In genomic region chrV:16640366-16640765, ce11 we compare ENCODE assay signal across 3 worm cellular contexts.
TF ChIP-seq lines count a peak whose summit lies in the region.

No protein-coding gene starts in this region.

TF ChIP-seq in whole organism, L3 larva, 47 proteins besides CTCF, POLR2A, EP300 and RAD21:
- TF ChIP-seq elt-1 (tag; optimal IDR thresholded peaks at IDR 0.05; lab: Kevin White, UChicago) (no peak), elt-2 (tag; optimal IDR thresholded peaks at IDR 0.05; lab: Kevin White, UChicago) (peak; percentile 32)

TF ChIP-seq in whole organism, L4 larva, 104 proteins besides CTCF, POLR2A, EP300 and RAD21:
- TF ChIP-seq ZK546.5 (tag; optimal IDR thresholded peaks at IDR 0.05; lab: Kevin White, UChicago) = no peak
- TF ChIP-seq nhr-48 (tag; optimal IDR thresholded peaks at IDR 0.05; lab: Kevin White, UChicago) = no peak
- TF ChIP-seq dmd-6 (GFP tag; IDR thresholded peaks at IDR 0.05; lab: Robert Waterston, UW) = peak; percentile 43; the same call in 1 of the 2 replicates
- no peak for TF ChIP-seq nhr-102 (tag; optimal IDR thresholded peaks at IDR 0.05; lab: Kevin White, UChicago)
- no peak for TF ChIP-seq D1046.2 (GFP tag; IDR thresholded peaks at IDR 0.05; lab: Robert Waterston, UW)
- TF ChIP-seq sdz-12 (GFP tag; optimal IDR thresholded peaks at IDR 0.05; lab: Kevin White, UChicago) = no peak
- TF ChIP-seq madf-9 (GFP tag; conservative IDR thresholded peaks at IDR 0.05; lab: Robert Waterston, UW) = no peak
- TF ChIP-seq dmd-8 (GFP tag; IDR thresholded peaks at IDR 0.05; lab: Robert Waterston, UW) = peak; percentile 81; the same call in 1 of the 2 replicates
- TF ChIP-seq nhr-41 (GFP tag; IDR thresholded peaks at IDR 0.05; lab: Robert Waterston, UW) = 0 out of 2 replicates have a peak, but pooled peaks have one; percentile 10
- no peak for TF ChIP-seq Y105C5A.15 (GFP tag; IDR thresholded peaks at IDR 0.05; lab: Robert Waterston, UW)
- no peak for TF ChIP-seq aly-2 (tag; optimal IDR thresholded peaks at IDR 0.05; lab: Kevin White, UChicago)
- TF ChIP-seq ceh-44 (GFP tag; IDR thresholded peaks at IDR 0.05; lab: Robert Waterston, UW) = no peak
- peak; percentile 74 for TF ChIP-seq duxl-1 (tag; optimal IDR thresholded peaks at IDR 0.05; lab: Kevin White, UChicago; ENCODE audit: poor library complexity)
- no peak for TF ChIP-seq daf-12 (tag; optimal IDR thresholded peaks at IDR 0.05; lab: Kevin White, UChicago)
- TF ChIP-seq set-16 (GFP tag; IDR thresholded peaks at IDR 0.05; lab: Robert Waterston, UW) = no peak
- TF ChIP-seq F37D6.2 (tag; optimal IDR thresholded peaks at IDR 0.05; lab: Kevin White, UChicago) = no peak
- no peak for TF ChIP-seq lin-38 (GFP tag; IDR thresholded peaks at IDR 0.05; lab: Robert Waterston, UW)
- no peak for TF ChIP-seq madf-5 (GFP tag; IDR thresholded peaks at IDR 0.05; lab: Robert Waterston, UW)
- TF ChIP-seq zfp-3 (GFP tag; conservative IDR thresholded peaks at IDR 0.05; lab: Robert Waterston, UW) = 0 out of 2 replicates have a peak, but pooled peaks have one; percentile 38
- 0 out of 2 replicates have a peak, but pooled peaks have one; percentile 48 for TF ChIP-seq F44E2.7 (GFP tag; IDR thresholded peaks at IDR 0.05; lab: Robert Waterston, UW)
- no peak for TF ChIP-seq nhr-28 (tag; optimal IDR thresholded peaks at IDR 0.05; lab: Kevin White, UChicago)
- TF ChIP-seq dmd-9 (GFP tag; IDR thresholded peaks at IDR 0.05; lab: Robert Waterston, UW) = no peak
- no peak for TF ChIP-seq nhr-77 (tag; optimal IDR thresholded peaks at IDR 0.05; lab: Kevin White, UChicago)
- TF ChIP-seq aha-1 (tag; lab: Kevin White, UChicago) = no peak
- no peak for TF ChIP-seq R02D3.7 (tag; optimal IDR thresholded peaks at IDR 0.05; lab: Kevin White, UChicago)
- peak; percentile 74 for TF ChIP-seq lim-7 (GFP tag; IDR thresholded peaks at IDR 0.05; lab: Robert Waterston, UW)
- TF ChIP-seq php-3 (GFP tag; IDR thresholded peaks at IDR 0.05; lab: Robert Waterston, UW) = peak; percentile 30; the same call in 1 of the 2 replicates
- no peak for TF ChIP-seq cey-2 (tag; optimal IDR thresholded peaks at IDR 0.05; lab: Kevin White, UChicago; ENCODE audit: borderline replicate concordance, insufficient read depth)
- no peak for TF ChIP-seq lin-15B (tag; optimal IDR thresholded peaks at IDR 0.05; lab: Kevin White, UChicago)
- TF ChIP-seq lin-1 (GFP tag; IDR thresholded peaks at IDR 0.05; lab: Robert Waterston, UW) = 0 out of 2 replicates have a peak, but pooled peaks have one; percentile 12
- TF ChIP-seq daf-16 (GFP tag; optimal IDR thresholded peaks at IDR 0.05; lab: Kevin White, UChicago) = no peak
- TF ChIP-seq daf-16 (tag; optimal IDR thresholded peaks at IDR 0.05; lab: Kevin White, UChicago) = peak; percentile 42
- TF ChIP-seq egl-43 (GFP tag; IDR thresholded peaks at IDR 0.05; lab: Robert Waterston, UW) = no peak
- TF ChIP-seq ztf-7 (tag; optimal IDR thresholded peaks at IDR 0.05; lab: Kevin White, UChicago) = no peak
- TF ChIP-seq ceh-82 (tag; optimal IDR thresholded peaks at IDR 0.05; lab: Kevin White, UChicago) = no peak
- TF ChIP-seq jun-1 (tag; optimal IDR thresholded peaks at IDR 0.05; lab: Kevin White, UChicago) = no peak
- TF ChIP-seq arid-1 (GFP tag; conservative IDR thresholded peaks at IDR 0.05; lab: Robert Waterston, UW) = 0 out of 2 replicates have a peak, but pooled peaks have one; percentile 21
- no peak for TF ChIP-seq fos-1 (tag; optimal IDR thresholded peaks at IDR 0.05; lab: Kevin White, UChicago)
- no peak for TF ChIP-seq nhr-111 (GFP tag; optimal IDR thresholded peaks at IDR 0.05; lab: Kevin White, UChicago)
- peak; percentile 69 for TF ChIP-seq daf-19 (GFP tag; conservative IDR thresholded peaks at IDR 0.05; lab: Robert Waterston, UW)
- TF ChIP-seq ces-1 (GFP tag; optimal IDR thresholded peaks at IDR 0.05; lab: Kevin White, UChicago) = no peak

TF ChIP-seq in whole organism, young adult, 124 proteins besides CTCF, POLR2A, EP300 and RAD21 (continues in another document):
- TF ChIP-seq unc-130 (GFP tag; optimal IDR thresholded peaks at IDR 0.05; lab: Kevin White, UChicago) (no peak), hmg-1.2 (GFP tag; IDR thresholded peaks at IDR 0.05; lab: Robert Waterston, UW) (peak; percentile 59), mxl-1 (tag; optimal IDR thresholded peaks at IDR 0.05; lab: Kevin White, UChicago) (peak; percentile 25), atf-7 (tag; optimal IDR thresholded peaks at IDR 0.05; lab: Kevin White, UChicago) (no peak), nfya-1 (tag; optimal IDR thresholded peaks at IDR 0.05; lab: Kevin White, UChicago; ENCODE audit: borderline replicate concordance, insufficient read depth) (no peak), aptf-2 (GFP tag; conservative IDR thresholded peaks at IDR 0.05; lab: Robert Waterston, UW) (no peak), F10E7.11 (tag; optimal IDR thresholded peaks at IDR 0.05; lab: Kevin White, UChicago) (no peak), ama-1 (optimal IDR thresholded peaks at IDR 0.05; lab: Kevin White, UChicago) (no peak), ama-1 (GFP tag; optimal IDR thresholded peaks at IDR 0.05; lab: Kevin White, UChicago) (no peak), pha-4 (tag; optimal IDR thresholded peaks at IDR 0.05; lab: Kevin White, UChicago) (no peak), lsy-27 (tag; optimal IDR thresholded peaks at IDR 0.05; lab: Kevin White, UChicago; ENCODE audit: borderline replicate concordance, insufficient read depth) (no peak), nfya-2 (GFP tag; IDR thresholded peaks at IDR 0.05; lab: Robert Waterston, UW) (no peak), F52B5.7 (tag; optimal IDR thresholded peaks at IDR 0.05; lab: Kevin White, UChicago) (no peak), hmg-20 (GFP tag; IDR thresholded peaks at IDR 0.05; lab: Robert Waterston, UW) (no peak), rec-8 (tag; optimal IDR thresholded peaks at IDR 0.05; lab: Kevin White, UChicago) (peak in 1 of 2 experiments; percentile 31), ekl-4 (GFP tag; IDR thresholded peaks at IDR 0.05; lab: Robert Waterston, UW) (no peak), madf-6 (GFP tag; IDR thresholded peaks at IDR 0.05; lab: Robert Waterston, UW) (peak; percentile 45; the same call in 1 of the 2 replicates), dpl-1 (GFP tag; optimal IDR thresholded peaks at IDR 0.05; lab: Kevin White, UChicago) (no peak), ceh-58 (GFP tag; IDR thresholded peaks at IDR 0.05; lab: Robert Waterston, UW) (no peak), F39B2.1 (GFP tag; IDR thresholded peaks at IDR 0.05; lab: Robert Waterston, UW) (no peak), tbp1 (GFP tag; optimal IDR thresholded peaks at IDR 0.05; lab: Kevin White, UChicago) (peak; percentile 89), rcor-1 (GFP tag; IDR thresholded peaks at IDR 0.05; lab: Robert Waterston, UW) (no peak), madf-8 (GFP tag; conservative IDR thresholded peaks at IDR 0.05; lab: Robert Waterston, UW) (no peak), egl-44 (GFP tag; IDR thresholded peaks at IDR 0.05; lab: Robert Waterston, UW) (no peak), C17E4.6 (GFP tag; IDR thresholded peaks at IDR 0.05; lab: Robert Waterston, UW) (no peak), lin-26 (GFP tag; IDR thresholded peaks at IDR 0.05; lab: Robert Waterston, UW) (peak; percentile 74), tbx-9 (tag; optimal IDR thresholded peaks at IDR 0.05; lab: Kevin White, UChicago; ENCODE audit: borderline replicate concordance) (no peak), lag-1 (GFP tag; IDR thresholded peaks at IDR 0.05; lab: Robert Waterston, UW) (no peak), aptf-3 (GFP tag; IDR thresholded peaks at IDR 0.05; lab: Robert Waterston, UW) (no peak), nhr-90 (tag; optimal IDR thresholded peaks at IDR 0.05; lab: Kevin White, UChicago) (peak; percentile 64), bed-1 (GFP tag; IDR thresholded peaks at IDR 0.05; lab: Robert Waterston, UW) (no peak), lin-35 (GFP tag; optimal IDR thresholded peaks at IDR 0.05; lab: Kevin White, UChicago) (no peak), hsf-1 (GFP tag; IDR thresholded peaks at IDR 0.05; lab: Robert Waterston, UW) (0 out of 2 replicates have a peak, but pooled peaks have one; percentile 42), ccch-3 (GFP tag; optimal IDR thresholded peaks at IDR 0.05; lab: Kevin White, UChicago) (no peak), ztf-26 (tag; optimal IDR thresholded peaks at IDR 0.05; lab: Kevin White, UChicago) (no peak), K12H6.12 (tag; optimal IDR thresholded peaks at IDR 0.05; lab: Kevin White, UChicago) (no peak), bed-2 (GFP tag; IDR thresholded peaks at IDR 0.05; lab: Robert Waterston, UW) (no peak), ZK185.1 (tag; optimal IDR thresholded peaks at IDR 0.05; lab: Kevin White, UChicago; ENCODE audit: poor library complexity, severe bottlenecking) (peak; percentile 57), F33H1.4 (GFP tag; IDR thresholded peaks at IDR 0.05; lab: Robert Waterston, UW) (no peak), B0035.1 (tag; optimal IDR thresholded peaks at IDR 0.05; lab: Kevin White, UChicago) (no peak), attf-3 (GFP tag; conservative IDR thresholded peaks at IDR 0.05; lab: Robert Waterston, UW) (no peak), nhr-120 (GFP tag; IDR thresholded peaks at IDR 0.05; lab: Robert Waterston, UW) (no peak), mcd-1 (GFP tag; IDR thresholded peaks at IDR 0.05; lab: Robert Waterston, UW) (0 out of 2 replicates have a peak, but pooled peaks have one; percentile 15), F23B12.7 (tag; optimal IDR thresholded peaks at IDR 0.05; lab: Kevin White, UChicago; ENCODE audit: insufficient read depth) (no peak), pbrm-1 (GFP tag; IDR thresholded peaks at IDR 0.05; lab: Robert Waterston, UW) (0 out of 2 replicates have a peak, but pooled peaks have one; percentile 53), fkh-3 (tag; optimal IDR thresholded peaks at IDR 0.05; lab: Kevin White, UChicago) (no peak), madf-10 (tag; optimal IDR thresholded peaks at IDR 0.05; lab: Kevin White, UChicago) (peak; percentile 8), Y67H2A.10 (GFP tag; conservative IDR thresholded peaks at IDR 0.05; lab: Robert Waterston, UW) (no peak), sea-2 (GFP tag; IDR thresholded peaks at IDR 0.05; lab: Robert Waterston, UW) (no peak), ztf-18 (tag; optimal IDR thresholded peaks at IDR 0.05; lab: Kevin White, UChicago) (peak; percentile 46), egl-18 (GFP tag; IDR thresholded peaks at IDR 0.05; lab: Robert Waterston, UW) (no peak), hlh-26 (GFP tag; conservative IDR thresholded peaks at IDR 0.05; lab: Robert Waterston, UW) (no peak), hlh-12 (tag; optimal IDR thresholded peaks at IDR 0.05; lab: Kevin White, UChicago) (no peak), ztf-3 (GFP tag; optimal IDR thresholded peaks at IDR 0.05; lab: Kevin White, UChicago) (no peak), T07F8.4 (tag; optimal IDR thresholded peaks at IDR 0.05; lab: Kevin White, UChicago) (no peak)
